Fruit fly (Drosophila melanogaster) Kc167 (cell line): Measurements from ENCODE around the gene TM9SF3.

Source experiments
- Myc ChIP-seq: fragments of >200 bp; optimal IDR thresholded peaks from 2 replicates; lab custom pipeline; 2017; ENCODE audit warnings: missing external identifiers
- Sin3A ChIP-seq: fragments of >200 bp; optimal IDR thresholded peaks from 2 replicates; lab custom pipeline; 2018; ENCODE audit warnings: missing external identifiers
- h ChIP-seq: fragments of >200 bp; optimal IDR thresholded peaks from 3 replicates; lab custom pipeline; 2018; ENCODE audit warnings: missing external identifiers
- insv ChIP-seq: fragments of >200 bp; optimal IDR thresholded peaks from 3 replicates; lab custom pipeline; 2018; ENCODE audit warnings: missing external identifiers
- psq ChIP-seq: fragments of >200 bp; optimal IDR thresholded peaks from 2 replicates; lab custom pipeline; 2017; ENCODE audit warnings: missing external identifiers
- ttk ChIP-seq: sonication (Bioruptor generic); optimal IDR thresholded peaks from 2 replicates; lab custom pipeline; 2017; ENCODE audit warnings: missing external identifiers

TM9SF3 gene

dm6 chr3L:5611732-5612250 is 8.0 kb upstream of the TM9SF3 start:
- TF ChIP-seq Sin3A (lab: Kevin White, UChicago) (no peak), insv (lab: Kevin White, UChicago) (no peak), h (lab: Kevin White, UChicago) (no peak), ttk (lab: Kevin White, UChicago) (no peak), psq (no peak), Myc (no peak)

DNA sequence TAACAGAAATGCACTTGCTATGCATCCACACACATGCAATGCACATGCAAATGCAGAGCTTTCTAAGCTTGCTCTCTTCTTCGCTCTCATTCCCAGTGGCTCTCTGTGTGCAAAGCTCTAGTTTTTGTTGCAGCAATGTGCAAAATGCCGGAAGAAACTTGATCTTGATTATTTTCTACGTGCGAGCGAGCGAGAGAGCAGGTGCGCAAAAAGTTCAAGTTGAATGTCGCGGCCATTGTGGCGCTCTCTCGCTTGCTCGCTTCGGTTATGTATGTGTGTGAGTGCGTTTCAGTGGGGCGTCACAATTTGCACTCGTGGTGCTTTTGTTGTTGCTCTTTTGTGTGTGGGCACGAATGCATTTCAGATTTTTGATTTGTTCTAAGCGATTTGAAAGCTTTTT is 6.8 kb upstream of the TM9SF3 start:
- TF ChIP-seq insv (lab: Kevin White, UChicago) (no peak), Myc (no peak)

DNA sequence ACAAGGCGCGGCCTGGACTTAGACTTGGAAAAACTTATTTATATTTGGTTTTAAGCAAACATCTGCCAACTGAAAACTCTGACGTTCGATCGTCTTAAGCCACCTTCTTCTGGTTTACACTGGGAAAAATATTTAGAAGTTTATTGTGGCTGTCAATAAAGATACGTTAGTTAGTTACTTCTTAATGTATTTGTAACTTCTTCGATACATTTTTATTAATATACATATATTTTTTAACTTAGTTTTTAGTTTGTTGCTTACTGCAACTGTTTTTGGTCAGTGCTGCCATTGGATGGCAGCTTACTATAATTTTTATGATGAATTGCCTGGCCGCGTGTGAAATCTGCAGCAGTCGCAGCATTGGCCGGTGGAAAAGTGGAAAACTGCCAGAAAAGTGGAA is 5.7 kb upstream of the TM9SF3 start:
- TF ChIP-seq insv (lab: Kevin White, UChicago), result no peak
- no peak for TF ChIP-seq Sin3A (lab: Kevin White, UChicago)
- no peak for TF ChIP-seq psq
- no peak for TF ChIP-seq h (lab: Kevin White, UChicago)
- no peak for TF ChIP-seq Myc
- TF ChIP-seq ttk (lab: Kevin White, UChicago), result no peak

dm6 chr3L:5608786-5609370 is 5.1 kb upstream of the TM9SF3 start:
- no peak for TF ChIP-seq ttk (lab: Kevin White, UChicago)
- TF ChIP-seq insv (lab: Kevin White, UChicago), result no peak
- TF ChIP-seq h (lab: Kevin White, UChicago), result no peak
- no peak for TF ChIP-seq psq
- no peak for TF ChIP-seq Sin3A (lab: Kevin White, UChicago)
- TF ChIP-seq Myc, result no peak

DNA sequence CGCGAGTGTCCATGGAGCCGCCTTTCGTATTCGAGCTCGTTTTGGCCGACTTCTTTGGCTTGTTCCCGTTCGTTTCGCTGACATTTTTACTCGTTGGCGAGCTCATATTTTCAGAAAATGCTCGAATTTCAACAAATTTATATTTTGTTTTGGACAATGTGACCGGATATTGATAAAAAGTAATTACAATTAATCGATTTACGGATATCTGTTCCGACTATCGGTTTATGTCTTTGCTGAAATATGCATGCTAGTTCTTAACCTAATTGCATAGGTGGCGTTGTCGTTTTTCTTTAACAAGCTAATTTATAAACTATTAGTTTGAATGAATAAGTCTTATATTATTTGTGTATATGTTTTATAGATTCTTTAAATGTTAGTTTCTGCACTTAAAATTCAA is 4.3 kb upstream of the TM9SF3 start, which contains the start of gene Eaf6:
TSS of gene Eaf6 (minus strand) at position 173 of the 400 bp plus-strand sequence.
- no peak for TF ChIP-seq psq
- no peak for TF ChIP-seq Myc
- TF ChIP-seq h (lab: Kevin White, UChicago), result no peak
- TF ChIP-seq Sin3A (lab: Kevin White, UChicago), result no peak
- TF ChIP-seq insv (lab: Kevin White, UChicago), result no peak
- no peak for TF ChIP-seq ttk (lab: Kevin White, UChicago)

- TF ChIP-seq Myc, result no peak
Measured at dm6 chr3L:5604490-5604889, 711 bp upstream of the TM9SF3 start, which contains the start of gene mthl2. mthl2 (plus strand) TSS chr3L:5604790.

DNA sequence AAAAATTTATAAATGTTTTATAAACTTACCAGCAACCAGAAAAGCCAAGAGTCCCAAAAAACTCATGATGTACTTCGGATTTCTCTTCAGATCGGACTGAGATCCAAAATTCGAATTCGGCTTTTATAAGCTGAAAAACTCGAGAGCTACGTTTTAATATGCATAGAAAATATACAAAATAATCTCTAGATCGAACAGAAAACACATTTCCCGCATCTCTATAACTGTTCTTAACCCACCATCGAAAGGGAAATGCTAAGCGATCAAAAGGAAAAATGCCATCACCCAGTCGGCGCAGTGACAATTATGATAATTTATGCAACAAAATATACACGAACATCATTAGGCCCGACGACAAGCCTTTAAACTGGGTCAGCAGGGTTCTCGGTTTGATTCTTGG is 4.2 kb downstream of the TM9SF3 start, which contains the start of gene CG10591:
TSS of gene CG10591 (minus strand) at position 101 of the 400 bp plus-strand sequence.
- TF ChIP-seq Sin3A (lab: Kevin White, UChicago) (no peak), psq (no peak), insv (lab: Kevin White, UChicago) (no peak), Myc (no peak), ttk (lab: Kevin White, UChicago) (no peak), h (lab: Kevin White, UChicago) (no peak)

- no peak for TF ChIP-seq h (lab: Kevin White, UChicago)
- no peak for TF ChIP-seq ttk (lab: Kevin White, UChicago)
- no peak for TF ChIP-seq Myc
- no peak for TF ChIP-seq insv (lab: Kevin White, UChicago)
- no peak for TF ChIP-seq Sin3A (lab: Kevin White, UChicago)
- no peak for TF ChIP-seq psq
Measured at dm6 chr3L:5594853-5595593, 8.8 kb downstream of the TM9SF3 start, which contains the start of the genes Alp10 and Alp9. Alp10 (minus strand) TSS chr3L:5595272. Alp9 (plus strand) TSS chr3L:5595542.

- no peak for TF ChIP-seq ttk (lab: Kevin White, UChicago)
Measured at dm6 chr3L:5594163-5594715, 9.5 kb downstream of the TM9SF3 start.

DNA sequence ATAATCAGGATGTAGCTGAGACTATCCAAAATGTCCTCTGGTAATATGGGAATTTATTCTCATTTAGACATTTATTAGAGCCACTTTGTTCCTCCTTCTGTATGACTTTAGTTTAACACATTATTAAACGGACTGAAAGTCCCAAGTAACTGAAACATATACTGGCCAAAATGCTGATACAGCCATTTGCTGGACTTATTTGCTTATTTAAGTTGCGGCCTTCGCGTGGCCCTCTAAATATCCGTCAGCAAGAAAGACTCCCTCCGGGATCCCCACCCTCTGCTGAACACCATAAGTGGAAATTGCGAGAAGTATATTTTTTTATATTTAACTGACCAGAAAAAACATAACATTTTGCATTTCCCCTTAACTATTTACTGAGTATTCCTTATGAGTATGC is 11.3 kb downstream of the TM9SF3 start, which contains the start of gene spo:
TSS of gene spo (minus strand) at position 135 of the 400 bp plus-strand sequence.
- TF ChIP-seq Myc, result no peak
- no peak for TF ChIP-seq psq
- no peak for TF ChIP-seq insv (lab: Kevin White, UChicago)
- no peak for TF ChIP-seq h (lab: Kevin White, UChicago)
- no peak for TF ChIP-seq Sin3A (lab: Kevin White, UChicago)
- TF ChIP-seq ttk (lab: Kevin White, UChicago), result no peak

DNA sequence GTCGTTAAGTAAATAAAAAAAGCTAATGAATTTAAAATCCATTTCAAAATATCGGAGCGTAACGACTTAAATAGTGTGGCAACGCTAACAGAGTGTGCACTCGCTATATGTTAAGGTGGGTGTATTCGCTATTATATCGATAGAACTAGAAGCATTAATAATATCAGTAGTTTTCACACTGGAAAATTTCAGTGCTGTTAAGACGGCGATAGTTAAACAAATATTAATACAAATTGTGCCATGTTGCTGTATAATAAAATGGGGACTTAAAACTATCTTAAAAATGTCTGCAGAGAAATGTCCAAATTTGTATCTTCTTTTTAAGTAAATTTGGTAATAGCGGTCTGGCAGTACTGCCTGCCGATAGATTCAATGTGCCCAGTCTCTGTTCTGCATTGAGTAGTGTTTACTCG is 20.5 kb downstream of the TM9SF3 start:
- TF ChIP-seq Sin3A (lab: Kevin White, UChicago) (no peak), psq (no peak), insv (lab: Kevin White, UChicago) (no peak), ttk (lab: Kevin White, UChicago) (no peak), h (lab: Kevin White, UChicago) (no peak), Myc (no peak)

dm6 chr3L:5581542-5581941 is 22.2 kb downstream of the TM9SF3 start:
- no peak for TF ChIP-seq insv (lab: Kevin White, UChicago)
- TF ChIP-seq Myc, result no peak
- no peak for TF ChIP-seq psq
- TF ChIP-seq ttk (lab: Kevin White, UChicago), result no peak
- no peak for TF ChIP-seq Sin3A (lab: Kevin White, UChicago)
- TF ChIP-seq h (lab: Kevin White, UChicago), result no peak
